Fruit fly (Drosophila melanogaster): ENCODE measurements around the gene CG10359.

DNA sequence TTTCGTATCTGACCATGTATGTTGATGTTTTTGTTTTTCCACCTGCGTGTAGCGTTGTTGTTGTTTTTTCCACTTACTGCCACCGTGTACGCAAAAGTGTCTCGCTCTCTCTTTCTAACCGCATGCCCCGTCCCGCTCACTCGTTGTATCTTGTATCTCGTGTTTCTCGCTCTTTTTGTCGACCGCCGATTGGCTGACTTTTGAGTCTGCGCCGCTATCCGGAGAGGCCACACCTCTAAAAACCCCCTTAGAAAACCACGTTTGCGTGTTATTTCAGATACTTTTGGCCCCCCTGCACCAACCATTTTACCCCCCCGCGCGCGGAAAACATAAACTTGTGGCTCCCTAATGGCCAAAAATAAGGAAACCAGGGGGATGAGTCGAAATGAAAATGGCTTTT, 12.9 kb downstream of the CG10359 start:
- no peak for TF ChIP-seq Hr96 (GFP tag; optimal IDR thresholded peaks at IDR 0.05)
- TF ChIP-seq toe (GFP tag; optimal IDR thresholded peaks at IDR 0.05) = no peak
- no peak for TF ChIP-seq Clk (GFP tag; optimal IDR thresholded peaks at IDR 0.05)
- no peak for TF ChIP-seq tj (GFP tag; optimal IDR thresholded peaks at IDR 0.05)
- no peak for TF ChIP-seq Mnt (GFP tag; optimal IDR thresholded peaks at IDR 0.05)
- no peak for TF ChIP-seq CG7101 (tag; optimal IDR thresholded peaks at IDR 0.05)
- TF ChIP-seq CG5204 (GFP tag; optimal IDR thresholded peaks at IDR 0.05) = no peak
- TF ChIP-seq cnc (optimal IDR thresholded peaks at IDR 0.05) = no peak
- no peak for TF ChIP-seq CG14711 (tag; optimal IDR thresholded peaks at IDR 0.05)
- no peak for TF ChIP-seq ovo (GFP tag; optimal IDR thresholded peaks at IDR 0.05)

Data from whole organism, adult.